Fruit fly (Drosophila melanogaster) whole organism, embryonic: ENCODE data around the gene CG46465.

ENCODE experiments used
- Adf1 ChIP-seq: fragments of 200-800 bp; sonication (Bioruptor generic); IDR thresholded peaks from 2 replicates; pipeline ENCODE4 v1.3.6; 2022; ENCODE audit warnings: missing biosample characterization, missing genetic modification characterization
- B-H2 ChIP-seq: fragments of 200-800 bp; sonication (Bioruptor generic); optimal IDR thresholded peaks from 2 replicates; lab custom pipeline; 2018; ENCODE audit warnings: missing biosample characterization, mild to moderate bottlenecking, missing genetic modification characterization
- CG10366 ChIP-seq: fragments of 200-800 bp; sonication (Bioruptor generic); IDR thresholded peaks from 2 replicates; pipeline ENCODE4 v1.3.6; 2022; ENCODE audit warnings: missing biosample characterization, missing genetic modification characterization
- CG10543 ChIP-seq: fragments of 200-800 bp; sonication (Bioruptor generic); optimal IDR thresholded peaks from 3 replicates; lab custom pipeline; 2017; ENCODE audit warnings: missing biosample characterization, mild to moderate bottlenecking, missing genetic modification characterization, moderate library complexity
- CG11504 ChIP-seq: fragments of 200-800 bp; sonication (Bioruptor generic); optimal IDR thresholded peaks from 3 replicates; lab custom pipeline; 2019; ENCODE audit warnings: missing biosample characterization, mild to moderate bottlenecking, missing genetic modification characterization, moderate library complexity
- CG12659 ChIP-seq: fragments of 200-800 bp; sonication (Bioruptor generic); optimal IDR thresholded peaks from 3 replicates; lab custom pipeline; 2017; ENCODE audit warnings: mild to moderate bottlenecking, missing biosample characterization, missing genetic modification reagents, missing genetic modification characterization
- CG13624 ChIP-seq: fragments of 200-800 bp; sonication (Bioruptor generic); optimal IDR thresholded peaks from 2 replicates; lab custom pipeline; 2016; ENCODE audit warnings: missing biosample characterization, missing genetic modification characterization
- CG1529 ChIP-seq: fragments of 200-800 bp; sonication (Bioruptor generic); optimal IDR thresholded peaks from 3 replicates; lab custom pipeline; 2018; ENCODE audit warnings: missing biosample characterization, missing genetic modification characterization
- CG17802 ChIP-seq: fragments of 200-800 bp; sonication (Bioruptor generic); optimal IDR thresholded peaks from 2 replicates; lab custom pipeline; 2018; ENCODE audit warnings: missing biosample characterization, mild to moderate bottlenecking, missing genetic modification characterization, moderate library complexity
- CG31224 ChIP-seq: fragments of 200-800 bp; sonication (Bioruptor generic); IDR thresholded peaks from 2 replicates; pipeline ENCODE4 v1.3.6; 2022; ENCODE audit warnings: missing biosample characterization, missing genetic modification characterization
- CG4328 ChIP-seq: fragments of 200-800 bp; sonication (Bioruptor generic); optimal IDR thresholded peaks from 3 replicates; lab custom pipeline; 2017; ENCODE audit warnings: missing biosample characterization, missing genetic modification reagents, missing genetic modification characterization
- CG8290 ChIP-seq, 3 experiments: fragments of 200-800 bp; sonication (Bioruptor generic); optimal IDR thresholded peaks; 2 replicates each; lab custom pipeline; 2016 to 2019; ENCODE audit warnings: missing biosample characterization in 3 of 3, missing genetic modification characterization in 3 of 3, mild to moderate bottlenecking in 2 of 3, moderate library complexity in 1 of 3
- CG8924 ChIP-seq: fragments of 200-800 bp; optimal IDR thresholded peaks from 3 replicates; lab custom pipeline; 2019; ENCODE audit warnings: missing biosample characterization, mild to moderate bottlenecking, missing genetic modification characterization, moderate library complexity
- CG9797 ChIP-seq: fragments of 200-800 bp; sonication (Bioruptor generic); optimal IDR thresholded peaks from 3 replicates; lab custom pipeline; 2018; ENCODE audit warnings: missing biosample characterization, mild to moderate bottlenecking, missing genetic modification characterization
- D19A ChIP-seq: fragments of 200-800 bp; optimal IDR thresholded peaks from 3 replicates; lab custom pipeline; 2019; ENCODE audit warnings: missing biosample characterization, mild to moderate bottlenecking, missing genetic modification characterization, moderate library complexity
- HHEX ChIP-seq: fragments of 200-800 bp; sonication (Bioruptor generic); optimal IDR thresholded peaks from 3 replicates; lab custom pipeline; 2017; ENCODE audit warnings: missing biosample characterization, mild to moderate bottlenecking, missing genetic modification characterization, missing genetic modification reagents
- Hand ChIP-seq: fragments of 200-800 bp; sonication (Bioruptor generic); optimal IDR thresholded peaks from 2 replicates; lab custom pipeline; 2017; ENCODE audit warnings: mild to moderate bottlenecking, missing biosample characterization, missing genetic modification reagents, missing genetic modification characterization
- Hmr ChIP-seq: fragments of 200-800 bp; sonication (Bioruptor generic); optimal IDR thresholded peaks from 3 replicates; lab custom pipeline; 2017; ENCODE audit warnings: mild to moderate bottlenecking, missing biosample characterization, missing genetic modification reagents, missing genetic modification characterization
- Hsf ChIP-seq: fragments of 200-800 bp; sonication (Bioruptor generic); optimal IDR thresholded peaks from 3 replicates; lab custom pipeline; 2016; ENCODE audit warnings: missing biosample characterization, missing genetic modification characterization
- Opbp ChIP-seq: fragments of 200-800 bp; sonication (Bioruptor generic); IDR thresholded peaks from 3 replicates; pipeline ENCODE4 v1.3.6; 2022; ENCODE audit warnings: missing biosample characterization, missing genetic modification characterization; ENCODE audit not compliant: partially characterized antibody
- Rfx ChIP-seq: fragments of 200-800 bp; sonication (Bioruptor generic); IDR thresholded peaks from 2 replicates; pipeline ENCODE4 v1.3.6; 2022; ENCODE audit warnings: missing biosample characterization, missing genetic modification characterization
- Stat92E ChIP-seq, 3 experiments: fragments of >200 bp in 2 of 3; fragments of 200-800 bp in 1 of 3; sonication (Bioruptor generic) in 1 of 3; optimal IDR thresholded peaks; 2 replicates each; lab custom pipeline; 2017 to 2019; ENCODE audit warnings: missing biosample characterization in 3 of 3, missing genetic modification characterization in 3 of 3, mild to moderate bottlenecking in 1 of 3, moderate library complexity in 1 of 3
- ash1 ChIP-seq: fragments of 200-800 bp; sonication (Bioruptor generic); optimal IDR thresholded peaks from 2 replicates; lab custom pipeline; 2018; ENCODE audit warnings: missing biosample characterization, mild to moderate bottlenecking, missing genetic modification characterization
- bigmax ChIP-seq: fragments of 200-800 bp; sonication (Bioruptor generic); optimal IDR thresholded peaks from 2 replicates; lab custom pipeline; 2018; ENCODE audit warnings: missing biosample characterization, mild to moderate bottlenecking, missing genetic modification characterization
- ci ChIP-seq: fragments of 200-800 bp; sonication (Bioruptor generic); IDR thresholded peaks from 3 replicates; pipeline ENCODE4 v1.3.6; 2022; ENCODE audit warnings: missing biosample characterization, missing genetic modification characterization
- crp ChIP-seq, 2 experiments: fragments of 200-800 bp; sonication (Bioruptor generic); optimal IDR thresholded peaks; 2 replicates in 1 of 2; 3 replicates in 1 of 2; lab custom pipeline; 2017; ENCODE audit warnings: missing biosample characterization in 2 of 2, missing genetic modification characterization in 2 of 2, mild to moderate bottlenecking in 1 of 2, moderate library complexity in 1 of 2
- dmrt99B ChIP-seq: fragments of 200-800 bp; sonication (Bioruptor generic); optimal IDR thresholded peaks from 2 replicates; lab custom pipeline; 2018; ENCODE audit warnings: missing biosample characterization, mild to moderate bottlenecking, missing genetic modification characterization, moderate library complexity
- dpn ChIP-seq, 2 experiments: fragments of 200-800 bp; sonication (Bioruptor generic); optimal IDR thresholded peaks; 3 replicates each; lab custom pipeline; 2016; ENCODE audit warnings: missing biosample characterization in 2 of 2, missing genetic modification characterization in 2 of 2
- dysf ChIP-seq: fragments of 200-800 bp; sonication (Bioruptor generic); IDR thresholded peaks from 3 replicates; pipeline ENCODE4 v1.3.6; 2022; ENCODE audit warnings: missing biosample characterization, missing genetic modification characterization
- ftz-f1 ChIP-seq: fragments of 200-800 bp; sonication (Bioruptor generic); optimal IDR thresholded peaks from 2 replicates; lab custom pipeline; 2016; ENCODE audit warnings: missing biosample characterization, missing genetic modification characterization
- gfzf ChIP-seq: fragments of 200-800 bp; sonication (Bioruptor generic); optimal IDR thresholded peaks from 2 replicates; lab custom pipeline; 2016; ENCODE audit warnings: missing biosample characterization, mild to moderate bottlenecking, missing genetic modification characterization, moderate library complexity
- insv ChIP-seq, 2 experiments: fragments of 200-800 bp; sonication (Bioruptor generic); optimal IDR thresholded peaks; 3 replicates each; lab custom pipeline; 2016 to 2018; ENCODE audit warnings: missing biosample characterization in 2 of 2, missing genetic modification characterization in 2 of 2
- kay ChIP-seq: fragments of 200-800 bp; sonication (Bioruptor generic); optimal IDR thresholded peaks from 2 replicates; lab custom pipeline; 2016; ENCODE audit warnings: missing biosample characterization, missing genetic modification characterization
- ken ChIP-seq: fragments of 200-800 bp; sonication (Bioruptor generic); IDR thresholded peaks from 3 replicates; pipeline ENCODE4 v1.3.6; 2022; ENCODE audit warnings: missing biosample characterization, missing genetic modification characterization
- klu ChIP-seq: fragments of 200-800 bp; sonication (Bioruptor generic); IDR thresholded peaks from 2 replicates; pipeline ENCODE4 v1.3.6; 2022; ENCODE audit warnings: missing biosample characterization, missing genetic modification characterization
- kni ChIP-seq: fragments of 200-800 bp; sonication (Bioruptor generic); optimal IDR thresholded peaks from 3 replicates; lab custom pipeline; 2017; ENCODE audit warnings: mild to moderate bottlenecking, missing biosample characterization, missing genetic modification reagents, missing genetic modification characterization
- lab ChIP-seq: fragments of 200-800 bp; sonication (Bioruptor generic); optimal IDR thresholded peaks from 3 replicates; lab custom pipeline; 2017; ENCODE audit warnings: missing biosample characterization, missing genetic modification characterization, mild to moderate bottlenecking, moderate library complexity, missing genetic modification reagents
- mirr ChIP-seq: fragments of 200-800 bp; sonication (Bioruptor generic); optimal IDR thresholded peaks from 3 replicates; lab custom pipeline; 2018; ENCODE audit warnings: missing biosample characterization, mild to moderate bottlenecking, missing genetic modification characterization
- oc ChIP-seq: fragments of 200-800 bp; sonication (Bioruptor generic); optimal IDR thresholded peaks from 2 replicates; lab custom pipeline; 2018; ENCODE audit warnings: missing biosample characterization, mild to moderate bottlenecking, missing genetic modification characterization, moderate library complexity
- onecut ChIP-seq: fragments of 200-800 bp; sonication (Bioruptor generic); IDR thresholded peaks from 2 replicates; pipeline ENCODE4 v1.3.6; 2022; ENCODE audit warnings: missing biosample characterization, missing genetic modification characterization
- run ChIP-seq: fragments of 200-800 bp; sonication (Bioruptor generic); optimal IDR thresholded peaks from 3 replicates; lab custom pipeline; 2018; ENCODE audit warnings: missing biosample characterization, mild to moderate bottlenecking, missing genetic modification characterization
- salm ChIP-seq: fragments of 200-800 bp; sonication (Bioruptor generic); optimal IDR thresholded peaks from 2 replicates; lab custom pipeline; 2018; ENCODE audit warnings: missing biosample characterization, mild to moderate bottlenecking, missing genetic modification characterization
- sc ChIP-seq, 3 experiments: fragments of >200 bp in 2 of 3; fragments of 200-800 bp in 1 of 3; sonication (Bioruptor generic) in 1 of 3; optimal IDR thresholded peaks; 2 replicates in 2 of 3; 3 replicates in 1 of 3; lab custom pipeline; 2017; ENCODE audit warnings: mild to moderate bottlenecking in 1 of 3, missing biosample characterization in 1 of 3, missing genetic modification characterization in 1 of 3, missing genetic modification reagents in 1 of 3
- sens ChIP-seq: fragments of 200-800 bp; sonication (Bioruptor generic); peaks from one replicate; lab custom pipeline; 2016; ENCODE audit warnings: missing biosample characterization, missing genetic modification characterization
- shn ChIP-seq: fragments of 200-800 bp; sonication (Bioruptor generic); optimal IDR thresholded peaks from 3 replicates; lab custom pipeline; 2016; ENCODE audit warnings: missing biosample characterization, missing genetic modification characterization
- tll ChIP-seq, 2 experiments: fragments of 200-800 bp in 1 of 2; fragments of >200 bp in 1 of 2; sonication (Bioruptor generic) in 1 of 2; optimal IDR thresholded peaks; 2 replicates each; lab custom pipeline; 2017 to 2019; ENCODE audit warnings: missing biosample characterization in 2 of 2, missing genetic modification characterization in 2 of 2, mild to moderate bottlenecking in 1 of 2, moderate library complexity in 1 of 2
- unpg ChIP-seq: fragments of 200-800 bp; sonication (Bioruptor generic); optimal IDR thresholded peaks from 3 replicates; lab custom pipeline; 2018; ENCODE audit warnings: missing biosample characterization, mild to moderate bottlenecking, missing genetic modification characterization, moderate library complexity

Gene CG46465

DNA sequence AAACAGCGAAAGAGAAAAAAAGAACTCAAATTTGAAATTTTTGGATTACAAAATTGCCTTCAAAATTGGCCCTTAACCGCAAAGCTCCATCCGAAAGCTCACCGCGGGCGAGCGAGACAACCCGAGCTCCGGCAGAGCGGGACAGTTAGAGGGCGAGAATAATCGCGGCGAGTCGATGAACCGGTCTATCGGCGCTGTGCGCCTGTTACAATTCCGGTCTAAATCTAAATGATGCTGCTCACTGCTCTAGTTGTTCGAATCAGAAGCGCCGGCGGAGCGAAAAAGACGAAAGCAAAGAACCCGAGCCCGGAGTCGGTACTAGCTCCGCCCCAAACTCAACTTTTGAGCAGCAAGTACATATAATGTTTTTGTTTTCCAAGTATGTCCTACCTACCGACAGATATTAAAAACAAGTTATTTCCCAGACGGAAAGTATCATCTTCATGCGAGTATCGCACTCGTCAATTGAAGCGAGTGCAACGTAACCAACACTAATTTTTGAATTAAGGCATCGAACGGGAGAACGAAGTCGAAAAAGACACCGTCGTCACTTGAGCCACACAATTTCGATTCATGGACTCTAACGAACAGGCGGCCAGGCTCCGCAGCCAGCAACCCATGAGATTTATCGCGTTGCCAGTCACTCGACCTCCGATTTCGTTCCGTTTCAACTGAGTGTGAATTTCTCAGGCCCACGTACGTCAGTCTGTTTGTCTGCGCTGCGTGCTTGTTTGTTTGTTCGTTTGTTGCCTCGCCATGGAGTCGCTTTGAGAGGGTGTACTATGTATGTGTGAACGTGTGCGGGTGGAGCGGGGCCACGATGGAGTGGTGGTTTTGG is 47.9 kb upstream of the CG46465 start (continued):
- TF ChIP-seq CG10366 (GFP tag; lab: Robert Waterston, UW) (no peak), D19A (tag; lab: Kevin White, UChicago) (peak; percentile 23), sc (optimal IDR thresholded peaks at IDR 0.05; lab: Kevin White, UChicago) (no peak), sc (GFP tag; optimal IDR thresholded peaks at IDR 0.05; lab: Kevin White, UChicago) (no peak), dysf (GFP tag; lab: Robert Waterston, UW) (no peak), Hmr (GFP tag; lab: Kevin White, UChicago) (peak; percentile 79), Adf1 (GFP tag; lab: Robert Waterston, UW) (no peak), B-H2 (GFP tag; lab: Kevin White, UChicago) (peak; percentile 43), run (tag; lab: Kevin White, UChicago) (peak; percentile 39), insv (GFP tag; optimal IDR thresholded peaks at IDR 0.05; lab: Kevin White, UChicago) (peak in 1 of 2 experiments; percentile 75), crp (GFP tag; optimal IDR thresholded peaks at IDR 0.05; lab: Kevin White, UChicago) (no peak), salm (tag; lab: Kevin White, UChicago) (peak; percentile 11), HHEX (GFP tag; lab: Kevin White, UChicago) (peak; percentile 3), Hsf (GFP tag; lab: Kevin White, UChicago) (no peak), tll (GFP tag; optimal IDR thresholded peaks at IDR 0.05; lab: Kevin White, UChicago) (peak in 1 of 2 experiments; percentile 48), CG9797 (GFP tag; lab: Kevin White, UChicago) (peak; percentile 46), dpn (GFP tag; optimal IDR thresholded peaks at IDR 0.05; lab: Kevin White, UChicago) (no peak), Rfx (GFP tag; lab: Robert Waterston, UW) (no peak), CG1529 (GFP tag; lab: Kevin White, UChicago) (no peak), onecut (GFP tag; lab: Robert Waterston, UW) (no peak), lab (GFP tag; lab: Kevin White, UChicago) (peak; percentile 60), CG11504 (tag; lab: Kevin White, UChicago) (peak; percentile 27), gfzf (peak; percentile 44), CG8290 (GFP tag; optimal IDR thresholded peaks at IDR 0.05; lab: Kevin White, UChicago) (no peak), CG8290 (tag; optimal IDR thresholded peaks at IDR 0.05; lab: Kevin White, UChicago) (peak in 1 of 2 experiments; percentile 76), CG4328 (GFP tag; lab: Kevin White, UChicago) (peak; percentile 8), sens (GFP tag; lab: Kevin White, UChicago) (peak; percentile 76), Opbp (GFP tag; lab: Robert Waterston, UW) (no peak), klu (GFP tag; lab: Robert Waterston, UW) (no peak), oc (tag; lab: Kevin White, UChicago) (peak; percentile 65), unpg (GFP tag; lab: Kevin White, UChicago) (no peak), bigmax (peak; percentile 42), CG12659 (GFP tag; lab: Kevin White, UChicago) (peak; percentile 52), ftz-f1 (GFP tag; lab: Kevin White, UChicago) (peak; percentile 95), ci (GFP tag; lab: Robert Waterston, UW) (no peak), CG17802 (tag; lab: Kevin White, UChicago) (no peak), kay (no peak), ken (GFP tag; lab: Robert Waterston, UW) (no peak), Stat92E (GFP tag; optimal IDR thresholded peaks at IDR 0.05; lab: Kevin White, UChicago) (peak in 1 of 3 experiments; percentile 27), kni (GFP tag; lab: Kevin White, UChicago) (peak; percentile 100), CG8924 (peak; percentile 1), CG13624 (GFP tag; lab: Kevin White, UChicago) (no peak), mirr (peak; percentile 34), dmrt99B (tag; lab: Kevin White, UChicago) (peak; percentile 38), CG31224 (no peak), Hand (peak; percentile 52), shn (no peak), ash1 (GFP tag; lab: Kevin White, UChicago) (peak; percentile 43), CG10543 (peak; percentile 82)
